Fruit fly (Drosophila melanogaster) whole organism, pupa: ENCODE results near the gene Cox17.

Experiments used
- CG8159 ChIP-seq: fragments of 200-800 bp; sonication (Bioruptor generic); optimal IDR thresholded peaks from 3 replicates; lab custom pipeline; 2018; ENCODE audit warnings: missing biosample characterization, mild to moderate bottlenecking, missing genetic modification characterization, moderate library complexity
- D1 ChIP-seq: fragments of 200-800 bp; sonication (Bioruptor generic); optimal IDR thresholded peaks from 2 replicates; lab custom pipeline; 2018; ENCODE audit warnings: missing biosample characterization, mild to moderate bottlenecking, missing genetic modification characterization, moderate library complexity
- Pif1A ChIP-seq: fragments of 200-800 bp; sonication (Bioruptor generic); optimal IDR thresholded peaks from 3 replicates; lab custom pipeline; 2016; ENCODE audit warnings: missing biosample characterization, missing genetic modification characterization

- TF ChIP-seq Pif1A (GFP tag; lab: Kevin White, UChicago), result no peak
- no peak for TF ChIP-seq CG8159 (tag; lab: Kevin White, UChicago)
- TF ChIP-seq D1, result no peak
These were observed 41.0 kb upstream of the Cox17 start, which contains the start of gene drd for dm6 chrX:15125496-15125895.
